Fruit fly (Drosophila melanogaster): ENCODE data around the gene sov.

DNA sequence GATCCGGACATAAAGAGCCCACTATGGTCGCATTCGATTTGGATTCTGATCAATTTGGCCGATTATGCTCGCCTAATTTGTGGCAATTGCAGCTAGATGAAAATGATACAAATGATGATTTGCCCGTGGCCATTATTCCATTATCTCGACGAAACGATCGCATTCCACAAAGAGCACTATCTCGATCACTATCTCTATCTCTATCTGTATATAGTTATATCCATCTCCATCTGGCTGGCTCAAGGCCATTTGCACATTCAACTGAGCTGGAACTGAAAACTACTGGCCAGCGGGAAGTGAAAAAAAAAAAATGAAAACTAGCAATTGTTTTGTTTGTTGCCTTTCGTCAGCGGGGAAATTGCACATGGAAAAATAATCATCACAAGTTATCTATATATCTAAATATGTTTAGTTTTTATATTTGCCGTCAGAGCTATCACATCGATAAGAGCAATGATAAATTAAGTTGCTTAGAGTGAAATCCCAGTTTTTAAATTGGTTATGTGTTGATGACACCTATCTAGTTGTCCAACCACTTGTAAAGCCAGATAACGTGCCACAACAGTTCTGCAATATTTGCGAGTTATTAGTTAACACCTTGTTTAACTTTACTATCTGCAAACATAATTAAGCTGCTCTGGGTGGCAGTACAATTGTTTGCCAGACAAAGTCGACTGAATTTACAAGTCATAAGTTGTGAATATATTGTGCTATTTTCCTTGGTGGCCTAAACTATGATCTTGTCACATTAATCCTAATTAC is 43.3 kb downstream of the sov start:
- TF ChIP-seq CG4496 (GFP tag; IDR thresholded peaks at IDR 0.05), result no peak
- no peak for TF ChIP-seq CG10348 (GFP tag; IDR thresholded peaks at IDR 0.05)
- TF ChIP-seq Snoo (tag; optimal IDR thresholded peaks at IDR 0.05), result no peak
- TF ChIP-seq EcR (GFP tag; optimal IDR thresholded peaks at IDR 0.05), result no peak

Measured in whole organism, pupa.